Fruit fly (Drosophila melanogaster) whole organism: Measurements from ENCODE around the gene Jon99Ciii.

Experiments used
- CG8478 ChIP-seq: fragments of >200 bp; optimal IDR thresholded peaks from 2 replicates; lab custom pipeline; 2018; ENCODE audit warnings: inconsistent platforms
- EcR ChIP-seq, 2 experiments: fragments of >200 bp; optimal IDR thresholded peaks; 2 replicates each; lab custom pipeline; 2017; ENCODE audit warnings: missing biosample characterization in 2 of 2, missing genetic modification characterization in 2 of 2, missing genetic modification reagents in 2 of 2
- pan ChIP-seq: fragments of >200 bp; optimal IDR thresholded peaks from 2 replicates; lab custom pipeline; 2017
- psq ChIP-seq: fragments of >200 bp; optimal IDR thresholded peaks from 2 replicates; lab custom pipeline; 2017
- usp ChIP-seq: fragments of >200 bp; optimal IDR thresholded peaks from 2 replicates; lab custom pipeline; 2017; ENCODE audit warnings: missing biosample characterization, missing genetic modification characterization, mixed read lengths

- TF ChIP-seq usp (no peak), CG8478 (lab: Kevin White, UChicago) (no peak), psq (lab: Kevin White, UChicago) (no peak), EcR (GFP tag; optimal IDR thresholded peaks at IDR 0.05; lab: Kevin White, UChicago) (no peak), pan (no peak)
Measured at dm6 chr3R:29880306-29880705, 41.7 kb upstream of the Jon99Ciii start.
